Worm (Caenorhabditis elegans): ENCODE data around the gene aqp-11.

ce11 chrIII:13667739-13668138 lies 5.3 kb upstream of the aqp-11 start, which contains the start of gene flp-15:
- TF ChIP-seq egl-18 (GFP tag; IDR thresholded peaks at IDR 0.05): no peak
- TF ChIP-seq mes-4 (tag; optimal IDR thresholded peaks at IDR 0.05): no peak
